Fruit fly (Drosophila melanogaster) whole organism, embryonic: Measurements from ENCODE around the gene CG33643.

Source experiments
- Ada2b ChIP-seq: fragments of 200-800 bp; sonication (Bioruptor generic); IDR thresholded peaks from 2 replicates; pipeline ENCODE4 v1.3.6; 2022; ENCODE audit warnings: missing biosample characterization, missing genetic modification characterization
- CG11723 ChIP-seq: fragments of 200-800 bp; sonication (Bioruptor generic); optimal IDR thresholded peaks from 2 replicates; lab custom pipeline; 2017; ENCODE audit warnings: missing biosample characterization, mild to moderate bottlenecking, missing genetic modification characterization
- CG1529 ChIP-seq: fragments of 200-800 bp; sonication (Bioruptor generic); optimal IDR thresholded peaks from 3 replicates; lab custom pipeline; 2018; ENCODE audit warnings: missing biosample characterization, missing genetic modification characterization
- CG4424 ChIP-seq: fragments of 200-800 bp; sonication (Bioruptor generic); optimal IDR thresholded peaks from 3 replicates; lab custom pipeline; 2016; ENCODE audit warnings: missing biosample characterization, missing genetic modification characterization
- CG4854 ChIP-seq: fragments of 200-800 bp; sonication (Bioruptor generic); optimal IDR thresholded peaks from 2 replicates; lab custom pipeline; 2016; ENCODE audit warnings: missing biosample characterization, missing genetic modification characterization, inconsistent platforms
- Ets65A ChIP-seq: fragments of 200-800 bp; sonication (Bioruptor generic); peaks from one replicate; lab custom pipeline; 2016; ENCODE audit warnings: missing biosample characterization, missing genetic modification characterization
- NFAT ChIP-seq: fragments of 200-800 bp; sonication (Bioruptor generic); IDR thresholded peaks from 2 replicates; pipeline ENCODE4 v1.3.6; 2022; ENCODE audit warnings: missing biosample characterization, missing genetic modification characterization
- cas ChIP-seq: fragments of 200-800 bp; sonication (Bioruptor generic); IDR thresholded peaks from 2 replicates; pipeline ENCODE4 v1.3.6; 2022; ENCODE audit warnings: missing biosample characterization, missing genetic modification characterization
- chn ChIP-seq: fragments of 200-800 bp; sonication (Bioruptor generic); optimal IDR thresholded peaks from 2 replicates; lab custom pipeline; 2016; ENCODE audit warnings: missing biosample characterization, missing genetic modification characterization
- en ChIP-seq: fragments of 200-800 bp; sonication (Bioruptor generic); optimal IDR thresholded peaks from 2 replicates; lab custom pipeline; 2016; ENCODE audit warnings: missing biosample characterization, missing genetic modification characterization
- gce ChIP-seq: fragments of 200-800 bp; sonication (Bioruptor generic); IDR thresholded peaks from 3 replicates; pipeline ENCODE4 v1.3.6; 2022; ENCODE audit warnings: missing biosample characterization, missing genetic modification characterization
- grn ChIP-seq: fragments of 200-800 bp; sonication (Bioruptor generic); optimal IDR thresholded peaks from 3 replicates; lab custom pipeline; 2017; ENCODE audit warnings: missing biosample characterization, missing genetic modification characterization
- her ChIP-seq: fragments of 200-800 bp; sonication (Bioruptor generic); optimal IDR thresholded peaks from 2 replicates; lab custom pipeline; 2016; ENCODE audit warnings: missing biosample characterization, missing genetic modification characterization
- pnt ChIP-seq: fragments of 200-800 bp; sonication (Bioruptor generic); optimal IDR thresholded peaks from 3 replicates; lab custom pipeline; 2016; ENCODE audit warnings: missing biosample characterization, missing genetic modification characterization

DNA sequence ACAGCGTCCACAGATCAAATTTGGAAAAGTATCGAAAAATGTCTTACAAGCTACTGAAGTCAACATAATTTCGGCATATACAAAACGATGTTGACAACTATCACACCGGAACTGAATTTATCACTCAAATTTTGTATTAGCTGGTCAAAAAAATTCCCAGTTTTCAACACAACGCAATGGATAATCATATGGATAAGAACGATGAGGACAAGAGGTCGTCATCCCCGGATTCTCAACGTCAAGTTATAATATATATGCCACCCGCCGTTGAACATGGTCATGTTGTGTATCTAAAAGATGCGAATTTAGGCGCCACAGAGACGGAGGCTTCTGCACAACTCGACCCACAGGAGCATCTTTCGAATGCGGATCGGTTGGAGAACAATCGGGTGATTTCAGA is 11.6 kb downstream of the CG33643 start, which contains the start of gene CG9263:
- TF ChIP-seq CG4424 (no peak), grn (no peak), Ada2b (GFP tag; lab: Robert Waterston, UW) (no peak), Ets65A (no peak), CG11723 (GFP tag; lab: Kevin White, UChicago) (no peak), chn (GFP tag; lab: Kevin White, UChicago) (no peak), pnt (GFP tag; lab: Kevin White, UChicago) (no peak), en (GFP tag; lab: Kevin White, UChicago) (no peak), gce (no peak), CG1529 (GFP tag; lab: Kevin White, UChicago) (no peak), NFAT (GFP tag; lab: Robert Waterston, UW) (no peak), CG4854 (GFP tag; lab: Kevin White, UChicago) (no peak), cas (GFP tag; lab: Robert Waterston, UW) (no peak), her (GFP tag; lab: Kevin White, UChicago) (no peak)
